Worm (Caenorhabditis elegans): Measurements from ENCODE around the gene F59A1.16.

F59A1.16 gene

ce11 chrV:17667676-17668075 is 17.1 kb downstream of the F59A1.16 start, which contains the start of gene F59A1.12:
TSS of gene F59A1.12 (minus strand) at chrV:17667776.
- TF ChIP-seq zfp-2 (tag; optimal IDR thresholded peaks at IDR 0.05), result no peak
- no peak for TF ChIP-seq aly-2 (tag; optimal IDR thresholded peaks at IDR 0.05)
- TF ChIP-seq mdl-1 (tag; optimal IDR thresholded peaks at IDR 0.05), result no peak
- TF ChIP-seq daf-8 (GFP tag; IDR thresholded peaks at IDR 0.05), result no peak
- no peak for TF ChIP-seq Y5F2A.4 (GFP tag; optimal IDR thresholded peaks at IDR 0.05)

ce11 chrV:17665906-17666305 is 18.9 kb downstream of the F59A1.16 start, which contains the start of gene F59A1.11:
TSS of gene F59A1.11 (minus strand) at chrV:17666006.
- TF ChIP-seq lin-29 (GFP tag; IDR thresholded peaks at IDR 0.05) (no peak), zag-1 (tag; optimal IDR thresholded peaks at IDR 0.05) (no peak)

- TF ChIP-seq saeg-2 (GFP tag; IDR thresholded peaks at IDR 0.05), result no peak
- TF ChIP-seq aha-1 (tag), result peak; percentile 3
- TF ChIP-seq zip-2 (tag; optimal IDR thresholded peaks at IDR 0.05), result no peak
- TF ChIP-seq lin-29 (GFP tag; IDR thresholded peaks at IDR 0.05), result no peak
- 0 out of 2 replicates have a peak, but pooled peaks have one; percentile 39 for TF ChIP-seq Y48G9A.11 (GFP tag; IDR thresholded peaks at IDR 0.05)
- TF ChIP-seq mdl-1 (tag; optimal IDR thresholded peaks at IDR 0.05), result no peak
- TF ChIP-seq egl-43 (GFP tag; IDR thresholded peaks at IDR 0.05), result no peak
- TF ChIP-seq vab-7 (GFP tag; IDR thresholded peaks at IDR 0.05), result 0 out of 2 replicates have a peak, but pooled peaks have one; percentile 29
- TF ChIP-seq unc-39 (tag; optimal IDR thresholded peaks at IDR 0.05), result no peak
- no peak for TF ChIP-seq sdz-12 (GFP tag; optimal IDR thresholded peaks at IDR 0.05)
- TF ChIP-seq F44E2.7 (GFP tag; IDR thresholded peaks at IDR 0.05), result no peak
- peak; percentile 69 for TF ChIP-seq set-16 (GFP tag; IDR thresholded peaks at IDR 0.05)
Measured at ce11 chrV:17664367-17664766, 20.4 kb downstream of the F59A1.16 start.

DNA sequence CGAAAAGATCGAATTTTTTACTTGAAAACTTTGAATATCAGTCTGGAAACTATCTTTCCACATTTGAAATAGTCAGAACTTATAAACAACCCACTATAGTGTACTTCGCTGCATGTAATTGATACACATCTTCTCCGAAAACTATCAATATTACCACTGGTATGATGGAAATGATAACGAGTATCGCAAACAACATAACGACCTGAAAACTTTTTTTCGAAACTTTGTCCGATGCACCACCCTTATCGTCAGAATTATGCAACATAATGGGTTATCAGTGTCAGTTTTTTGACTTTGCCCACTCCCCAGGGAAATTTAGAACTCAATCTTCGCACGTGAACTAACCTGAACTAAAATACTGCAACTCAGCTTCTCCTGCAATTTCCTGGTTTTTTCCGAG is 22.5 kb downstream of the F59A1.16 start:
- TF ChIP-seq aha-1 (tag) (peak; percentile 40), aly-2 (tag; optimal IDR thresholded peaks at IDR 0.05) (no peak), R02D3.7 (tag; optimal IDR thresholded peaks at IDR 0.05) (no peak), Y5F2A.4 (GFP tag; optimal IDR thresholded peaks at IDR 0.05) (no peak), T26A8.4 (GFP tag; IDR thresholded peaks at IDR 0.05) (no peak), zip-2 (tag; optimal IDR thresholded peaks at IDR 0.05) (no peak), php-3 (GFP tag; IDR thresholded peaks at IDR 0.05) (peak; percentile 65; the same call in 1 of the 2 replicates), pqm-1 (tag; optimal IDR thresholded peaks at IDR 0.05) (peak; percentile 82), dmd-6 (GFP tag; IDR thresholded peaks at IDR 0.05) (peak; percentile 86), daf-16 (GFP tag; optimal IDR thresholded peaks at IDR 0.05) (no peak), daf-16 (tag; optimal IDR thresholded peaks at IDR 0.05) (peak; percentile 92), hlh-11 (tag; optimal IDR thresholded peaks at IDR 0.05) (peak; percentile 57), nhr-28 (tag; optimal IDR thresholded peaks at IDR 0.05) (peak; percentile 58), nhr-6 (tag; optimal IDR thresholded peaks at IDR 0.05) (no peak), tra-1 (GFP tag; IDR thresholded peaks at IDR 0.05) (0 out of 2 replicates have a peak, but pooled peaks have one; percentile 34)

DNA sequence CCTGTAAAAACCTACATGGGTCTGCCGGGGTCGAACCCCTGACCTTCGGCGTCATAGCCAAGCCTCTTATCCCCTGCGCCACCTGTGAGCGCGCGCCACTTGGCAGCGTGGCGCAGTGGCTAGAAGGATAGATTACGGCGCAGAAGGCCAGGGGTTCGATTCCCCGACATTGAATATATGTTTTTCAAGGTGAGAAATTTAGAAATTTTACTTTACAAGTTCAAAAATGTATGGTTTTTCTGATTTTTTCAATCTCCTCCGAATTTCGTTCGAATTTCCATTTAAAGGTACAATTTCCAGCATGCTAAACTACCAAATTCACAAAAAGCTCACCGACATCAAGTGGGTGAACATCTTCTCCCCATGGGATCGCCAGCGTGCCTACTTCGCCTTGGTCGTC is 24.8 kb downstream of the F59A1.16 start, which contains the start of gene dgat-2:
dgat-2 (plus strand) TSS at position 301 of the 400 bp plus-strand sequence.
- TF ChIP-seq aha-1 (tag) (peak; percentile 19), ceh-44 (GFP tag; IDR thresholded peaks at IDR 0.05) (no peak), set-16 (GFP tag; IDR thresholded peaks at IDR 0.05) (peak; percentile 66)

DNA sequence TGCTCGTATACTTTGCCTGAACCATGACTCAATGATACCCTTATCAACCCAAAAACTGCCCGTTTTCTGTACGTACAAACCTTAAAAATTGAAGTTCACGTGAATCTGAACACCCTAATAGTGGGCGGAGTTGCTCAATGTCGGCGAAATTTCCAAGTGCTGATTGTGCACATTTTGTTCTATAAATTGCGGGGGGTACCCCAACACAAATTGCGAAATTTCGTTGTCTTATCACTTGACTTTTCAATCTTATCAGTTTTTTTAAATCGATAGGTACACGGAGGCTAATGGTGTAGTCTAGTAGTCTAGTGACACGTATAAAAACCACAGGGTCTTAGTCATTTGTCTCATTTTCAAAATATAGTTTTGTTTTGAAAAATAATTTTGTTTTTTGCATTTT is 25.5 kb downstream of the F59A1.16 start, which contains the start of gene fbxa-108:
fbxa-108 (minus strand) TSS at position 158 of the 400 bp plus-strand sequence.
- TF ChIP-seq nhr-48 (tag; optimal IDR thresholded peaks at IDR 0.05), result peak; percentile 91
- peak; percentile 87 for TF ChIP-seq mxl-2 (GFP tag; conservative IDR thresholded peaks at IDR 0.05)
- no peak for TF ChIP-seq nhr-11 (tag; optimal IDR thresholded peaks at IDR 0.05)
- TF ChIP-seq sdz-12 (GFP tag; optimal IDR thresholded peaks at IDR 0.05), result no peak
- no peak for TF ChIP-seq snpc-1.2 (GFP tag; IDR thresholded peaks at IDR 0.05)
- TF ChIP-seq lsy-2 (tag; optimal IDR thresholded peaks at IDR 0.05), result peak in 1 of 2 experiments; percentile 44
- TF ChIP-seq unc-62 (GFP tag; optimal IDR thresholded peaks at IDR 0.05 in 1 of 2), result no peak
- no peak for TF ChIP-seq unc-62 (tag; optimal IDR thresholded peaks at IDR 0.05)
- TF ChIP-seq spr-1 (tag; optimal IDR thresholded peaks at IDR 0.05), result no peak
- peak; percentile 56 for TF ChIP-seq mep-1 (tag; optimal IDR thresholded peaks at IDR 0.05)
- no peak for TF ChIP-seq vab-7 (GFP tag; IDR thresholded peaks at IDR 0.05)
- TF ChIP-seq lin-15B (tag; optimal IDR thresholded peaks at IDR 0.05), result no peak
- no peak for TF ChIP-seq zag-1 (tag; optimal IDR thresholded peaks at IDR 0.05)
- peak; percentile 85 for TF ChIP-seq php-3 (GFP tag; IDR thresholded peaks at IDR 0.05)
- no peak for TF ChIP-seq madf-5 (GFP tag; IDR thresholded peaks at IDR 0.05)
- no peak for TF ChIP-seq tag-97 (GFP tag; IDR thresholded peaks at IDR 0.05)
- no peak for TF ChIP-seq ama-1 (optimal IDR thresholded peaks at IDR 0.05)
- no peak for TF ChIP-seq daf-12 (tag; optimal IDR thresholded peaks at IDR 0.05)
- no peak for TF ChIP-seq F37D6.2 (tag; optimal IDR thresholded peaks at IDR 0.05)
